Worm (Caenorhabditis elegans) whole organism, L4 larva: ENCODE data around the gene R08C7.8.

Experiments
- F49E8.2 ChIP-seq: sonication (generic microtip); optimal IDR thresholded peaks from 2 replicates; lab custom pipeline; 2016; ENCODE audit warnings: missing compliant biosample characterization, mild to moderate bottlenecking, missing genetic modification characterization, borderline replicate concordance
- fos-1 ChIP-seq: fragments of 150-350 bp; optimal IDR thresholded peaks from 2 replicates; lab custom pipeline; 2014; ENCODE audit warnings: missing biosample characterization, missing genetic modification characterization
- lin-15B ChIP-seq: fragments of 150-350 bp; sonication (generic microtip); optimal IDR thresholded peaks from 3 replicates; lab custom pipeline; 2014; ENCODE audit warnings: missing biosample characterization, missing genetic modification characterization
- lsy-2 ChIP-seq, 2 experiments: fragments of 150-350 bp in 1 of 2; sonication (generic microtip) in 1 of 2; optimal IDR thresholded peaks; 2 replicates each; lab custom pipeline; 2014 to 2017; ENCODE audit warnings: missing biosample characterization in 2 of 2, missing genetic modification characterization in 2 of 2
- mdt-29 ChIP-seq: fragments of 200-800 bp; sonication (Bioruptor generic); IDR thresholded peaks from 2 replicates; pipeline ENCODE4 v1.3.6; 2022; ENCODE audit warnings: missing genetic modification reagents, missing genetic modification characterization, missing compliant biosample characterization
- nhr-77 ChIP-seq: fragments of 150-350 bp; optimal IDR thresholded peaks from 2 replicates; lab custom pipeline; 2014; ENCODE audit warnings: missing biosample characterization, missing genetic modification characterization
- saeg-2 ChIP-seq: fragments of 200-800 bp; sonication (Bioruptor generic); IDR thresholded peaks from 2 replicates; pipeline ENCODE4 v1.3.6; 2022; ENCODE audit warnings: missing genetic modification reagents, missing genetic modification characterization, missing compliant biosample characterization
- unc-39 ChIP-seq: sonication (generic microtip); optimal IDR thresholded peaks from 2 replicates; lab custom pipeline; 2017; ENCODE audit warnings: missing biosample characterization, missing genetic modification characterization
- ztf-11 ChIP-seq: fragments of 150-350 bp; optimal IDR thresholded peaks from 2 replicates; lab custom pipeline; 2014; ENCODE audit warnings: missing biosample characterization, missing genetic modification characterization

- TF ChIP-seq fos-1 (tag; lab: Kevin White, UChicago) (no peak), F49E8.2 (tag; lab: Kevin White, UChicago) (no peak), ztf-11 (tag; lab: Kevin White, UChicago) (no peak), saeg-2 (GFP tag; lab: Robert Waterston, UW) (no peak), mdt-29 (GFP tag; lab: Robert Waterston, UW) (no peak), lin-15B (tag; lab: Kevin White, UChicago) (no peak), lsy-2 (tag; optimal IDR thresholded peaks at IDR 0.05; lab: Kevin White, UChicago) (no peak), unc-39 (tag; lab: Kevin White, UChicago) (no peak), nhr-77 (tag; lab: Kevin White, UChicago) (no peak)
These were observed 21.2 kb downstream of the R08C7.8 start for ce11 chrIV:4413114-4413513.
